Worm (Caenorhabditis elegans) whole organism, L1 larva: ENCODE data around the gene F46E10.2.

ENCODE experiments used
- lsy-2 ChIP-seq, 2 experiments: fragments of 150-350 bp; optimal IDR thresholded peaks; 2 replicates each; lab custom pipeline; 2014; ENCODE audit warnings: missing biosample characterization in 2 of 2, missing genetic modification characterization in 2 of 2
- mab-9 ChIP-seq: fragments of 200-800 bp; sonication (Bioruptor generic); IDR thresholded peaks from 2 replicates; pipeline ENCODE4 v1.3.6; 2022; ENCODE audit warnings: missing genetic modification reagents, missing genetic modification characterization, missing compliant biosample characterization
- pag-3 ChIP-seq: sonication (generic microtip); optimal IDR thresholded peaks from 2 replicates; lab custom pipeline; 2017; ENCODE audit warnings: missing genetic modification characterization, mild to moderate bottlenecking, missing compliant biosample characterization, antibody characterized with exemption, borderline replicate concordance; ENCODE audit not compliant: insufficient read depth
- snpc-4 ChIP-seq: fragments of 150-350 bp; optimal IDR thresholded peaks from 2 replicates; lab custom pipeline; 2014; ENCODE audit warnings: missing biosample characterization, missing genetic modification characterization

DNA sequence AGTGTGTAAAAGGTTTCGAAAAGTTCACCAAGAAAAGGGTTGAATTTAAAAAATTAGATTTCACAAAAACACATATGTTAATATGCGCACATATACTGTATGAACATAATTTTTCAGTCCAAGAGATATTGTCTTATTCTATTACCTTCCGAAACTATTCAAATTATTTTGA, 2.1 kb upstream of the F46E10.2 start, which contains the start of gene F46E10.3:
- TF ChIP-seq pag-3 (tag; lab: Kevin White, UChicago) (no peak), lsy-2 (tag; optimal IDR thresholded peaks at IDR 0.05; lab: Kevin White, UChicago) (no peak), snpc-4 (tag; lab: Kevin White, UChicago) (no peak), mab-9 (GFP tag; lab: Robert Waterston, UW) (no peak)
